Worm (Caenorhabditis elegans) whole organism, L1 larva: ENCODE results near the gene Y32B12A.5.

Experiments used
- ama-1 ChIP-seq: fragments of 150-350 bp; optimal IDR thresholded peaks from 2 replicates; lab custom pipeline; 2014
- nhr-12 ChIP-seq: sonication (generic microtip); optimal IDR thresholded peaks from 2 replicates; lab custom pipeline; 2017; ENCODE audit warnings: missing biosample characterization, missing genetic modification characterization
- nhr-237 ChIP-seq: fragments of 150-350 bp; optimal IDR thresholded peaks from 2 replicates; lab custom pipeline; 2014; ENCODE audit warnings: missing biosample characterization, missing genetic modification characterization
- nhr-28 ChIP-seq: fragments of 150-350 bp; optimal IDR thresholded peaks from 2 replicates; lab custom pipeline; 2014; ENCODE audit warnings: missing biosample characterization, missing genetic modification characterization
- nhr-77 ChIP-seq: fragments of 150-350 bp; optimal IDR thresholded peaks from 2 replicates; lab custom pipeline; 2014; ENCODE audit warnings: missing biosample characterization, missing genetic modification characterization
- nhr-90 ChIP-seq: sonication (generic microtip); optimal IDR thresholded peaks from 2 replicates; lab custom pipeline; 2016; ENCODE audit warnings: mild to moderate bottlenecking, missing genetic modification characterization, missing compliant biosample characterization; ENCODE audit not compliant: poor library complexity
- unc-62 ChIP-seq: fragments of 150-350 bp; optimal IDR thresholded peaks from 2 replicates; lab custom pipeline; 2014; ENCODE audit warnings: missing biosample characterization, missing genetic modification reagents, missing genetic modification characterization

DNA sequence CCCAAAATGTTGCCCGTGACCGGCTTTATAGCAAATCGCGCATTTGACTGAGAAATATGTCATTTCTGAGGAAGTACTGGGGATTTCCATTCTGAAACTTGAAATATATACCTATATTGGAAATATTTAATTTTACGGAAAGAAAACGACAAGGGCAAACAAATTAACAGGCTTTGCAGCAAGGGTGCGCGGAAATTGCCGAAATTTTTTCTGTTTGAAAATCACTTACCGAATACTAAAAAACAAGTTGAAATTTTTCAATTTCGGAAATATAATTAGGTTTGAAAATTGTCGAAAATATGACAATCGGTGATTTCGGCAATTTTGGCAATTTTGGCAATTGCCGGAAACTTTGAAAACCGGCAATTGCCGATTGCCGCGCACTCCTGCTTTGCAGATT, 18.5 kb upstream of the Y32B12A.5 start, which contains the start of gene nhr-54:
- TF ChIP-seq nhr-77: no peak
- TF ChIP-seq unc-62 (GFP tag; lab: Kevin White, UChicago): no peak
- TF ChIP-seq ama-1 (lab: Kevin White, UChicago): no peak
- TF ChIP-seq nhr-12 (tag; lab: Kevin White, UChicago): no peak
- no peak for TF ChIP-seq nhr-90 (tag; lab: Kevin White, UChicago)
- TF ChIP-seq nhr-237 (tag; lab: Kevin White, UChicago): no peak
- TF ChIP-seq nhr-28 (tag; lab: Kevin White, UChicago): no peak
